Fruit fly (Drosophila melanogaster) whole organism, embryonic: ENCODE data around the gene CG3119.

Source experiments
- Awh ChIP-seq: fragments of 200-800 bp; sonication (Bioruptor generic); IDR thresholded peaks from 2 replicates; pipeline ENCODE4, ENCODE4 v1.3.6; 2022; ENCODE audit warnings: missing biosample characterization, missing genetic modification characterization
- BtbVII ChIP-seq: fragments of 200-800 bp; sonication (Bioruptor generic); optimal IDR thresholded peaks from 3 replicates; lab custom pipeline; 2017; ENCODE audit warnings: missing biosample characterization, mild to moderate bottlenecking, missing genetic modification characterization
- CG11456 ChIP-seq: fragments of 200-800 bp; sonication (Bioruptor generic); IDR thresholded peaks from 3 replicates; pipeline ENCODE4 v1.3.6; 2022; ENCODE audit warnings: missing biosample characterization, missing genetic modification characterization
- CG11504 ChIP-seq: fragments of 200-800 bp; sonication (Bioruptor generic); optimal IDR thresholded peaks from 3 replicates; lab custom pipeline; 2019; ENCODE audit warnings: missing biosample characterization, mild to moderate bottlenecking, missing genetic modification characterization, moderate library complexity
- CG11696 ChIP-seq: fragments of 200-800 bp; sonication (Bioruptor generic); IDR thresholded peaks from 2 replicates; pipeline ENCODE4 v1.3.6; 2022; ENCODE audit warnings: missing biosample characterization, missing genetic modification characterization
- CG12104 ChIP-seq: fragments of 200-800 bp; sonication (Bioruptor generic); optimal IDR thresholded peaks from 3 replicates; lab custom pipeline; 2016; ENCODE audit warnings: missing biosample characterization, missing genetic modification characterization
- CG14667 ChIP-seq: fragments of 200-800 bp; sonication (Bioruptor generic); IDR thresholded peaks from 2 replicates; pipeline ENCODE4 v1.3.6; 2022; ENCODE audit warnings: missing biosample characterization, missing genetic modification characterization
- CG14710 ChIP-seq: fragments of 200-800 bp; sonication (Bioruptor generic); optimal IDR thresholded peaks from 3 replicates; lab custom pipeline; 2019; ENCODE audit warnings: missing biosample characterization, mild to moderate bottlenecking, missing genetic modification characterization, moderate library complexity
- CG15269 ChIP-seq: fragments of 200-800 bp; sonication (Bioruptor generic); optimal IDR thresholded peaks from 2 replicates; lab custom pipeline; 2018; ENCODE audit warnings: missing biosample characterization, mild to moderate bottlenecking, missing genetic modification characterization, moderate library complexity
- CG1602 ChIP-seq: fragments of 200-800 bp; sonication (Bioruptor generic); optimal IDR thresholded peaks from 3 replicates; lab custom pipeline; 2016; ENCODE audit warnings: missing biosample characterization, missing genetic modification characterization
- CG30020 ChIP-seq: fragments of 200-800 bp; optimal IDR thresholded peaks from 2 replicates; lab custom pipeline; 2019; ENCODE audit warnings: missing biosample characterization, mild to moderate bottlenecking, missing genetic modification characterization, moderate library complexity
- CG31224 ChIP-seq: fragments of 200-800 bp; sonication (Bioruptor generic); IDR thresholded peaks from 2 replicates; pipeline ENCODE4 v1.3.6; 2022; ENCODE audit warnings: missing biosample characterization, missing genetic modification characterization
- CG31441 ChIP-seq: fragments of 200-800 bp; sonication (Bioruptor generic); IDR thresholded peaks from 2 replicates; pipeline ENCODE4 v1.3.6; 2022; ENCODE audit warnings: missing biosample characterization, missing genetic modification characterization
- CG4282 ChIP-seq: fragments of 200-800 bp; sonication (Bioruptor generic); optimal IDR thresholded peaks from 2 replicates; lab custom pipeline; 2016; ENCODE audit warnings: missing biosample characterization, missing genetic modification characterization
- CG4424 ChIP-seq: fragments of 200-800 bp; sonication (Bioruptor generic); optimal IDR thresholded peaks from 3 replicates; lab custom pipeline; 2016; ENCODE audit warnings: missing biosample characterization, missing genetic modification characterization
- CG4820 ChIP-seq: fragments of 200-800 bp; sonication (Bioruptor generic); optimal IDR thresholded peaks from 3 replicates; lab custom pipeline; 2016; ENCODE audit warnings: missing biosample characterization, missing genetic modification characterization
- CG6791 ChIP-seq: fragments of 200-800 bp; sonication (Bioruptor generic); IDR thresholded peaks from 3 replicates; pipeline ENCODE4 v1.3.6; 2022; ENCODE audit warnings: missing biosample characterization, missing genetic modification characterization; ENCODE audit not compliant: partially characterized antibody
- CG6813 ChIP-seq: fragments of 200-800 bp; sonication (Bioruptor generic); optimal IDR thresholded peaks from 2 replicates; lab custom pipeline; 2017; ENCODE audit warnings: missing biosample characterization, missing genetic modification characterization, mild to moderate bottlenecking, moderate library complexity, missing genetic modification reagents
- CG7987 ChIP-seq: fragments of 200-800 bp; sonication (Bioruptor generic); optimal IDR thresholded peaks from 2 replicates; lab custom pipeline; 2018; ENCODE audit warnings: missing biosample characterization, mild to moderate bottlenecking, missing genetic modification characterization, moderate library complexity
- CG9437 ChIP-seq: fragments of 200-800 bp; sonication (Bioruptor generic); optimal IDR thresholded peaks from 2 replicates; lab custom pipeline; 2018; ENCODE audit warnings: missing biosample characterization, mild to moderate bottlenecking, missing genetic modification characterization
- CG9932 ChIP-seq: fragments of 200-800 bp; sonication (Bioruptor generic); IDR thresholded peaks from 2 replicates; pipeline ENCODE4 v1.3.6; 2022; ENCODE audit warnings: missing biosample characterization, missing genetic modification characterization
- CHES-1-like ChIP-seq: fragments of 200-800 bp; sonication (Bioruptor generic); optimal IDR thresholded peaks from 2 replicates; lab custom pipeline; 2016; ENCODE audit warnings: missing biosample characterization, missing genetic modification characterization
- Dbx ChIP-seq: fragments of 200-800 bp; sonication (Bioruptor generic); IDR thresholded peaks from 3 replicates; pipeline ENCODE4 v1.3.6; 2022; ENCODE audit warnings: missing biosample characterization, missing genetic modification characterization
- E2f1 ChIP-seq: fragments of 200-800 bp; sonication (Bioruptor generic); IDR thresholded peaks from 2 replicates; pipeline ENCODE4 v1.3.6; 2022; ENCODE audit warnings: missing biosample characterization, missing genetic modification characterization
- Ets65A ChIP-seq: fragments of 200-800 bp; sonication (Bioruptor generic); peaks from one replicate; lab custom pipeline; 2016; ENCODE audit warnings: missing biosample characterization, missing genetic modification characterization
- Hsf ChIP-seq: fragments of 200-800 bp; sonication (Bioruptor generic); optimal IDR thresholded peaks from 3 replicates; lab custom pipeline; 2016; ENCODE audit warnings: missing biosample characterization, missing genetic modification characterization
- Jarid2 ChIP-seq: fragments of 200-800 bp; sonication (Bioruptor generic); optimal IDR thresholded peaks from 3 replicates; lab custom pipeline; 2017; ENCODE audit warnings: mild to moderate bottlenecking, missing biosample characterization, missing genetic modification reagents, missing genetic modification characterization
- Lpt ChIP-seq: fragments of >200 bp; optimal IDR thresholded peaks from 2 replicates; lab custom pipeline; 2018; ENCODE audit warnings: missing biosample characterization, missing genetic modification characterization
- NfI ChIP-seq: fragments of 200-800 bp; sonication (Bioruptor generic); optimal IDR thresholded peaks from 3 replicates; lab custom pipeline; 2018; ENCODE audit warnings: missing biosample characterization, mild to moderate bottlenecking, missing genetic modification characterization, moderate library complexity
- Oli ChIP-seq: fragments of 200-800 bp; sonication (Bioruptor generic); optimal IDR thresholded peaks from 2 replicates; lab custom pipeline; 2018; ENCODE audit warnings: missing biosample characterization, mild to moderate bottlenecking, missing genetic modification characterization, moderate library complexity
- Poxn ChIP-seq: fragments of 200-800 bp; sonication (Bioruptor generic); IDR thresholded peaks from 2 replicates; pipeline ENCODE4 v1.3.6; 2022; ENCODE audit warnings: missing biosample characterization, missing genetic modification characterization
- Sin3A ChIP-seq: fragments of >200 bp; optimal IDR thresholded peaks from 2 replicates; lab custom pipeline; 2018
- Sox100B ChIP-seq: fragments of 200-800 bp; sonication (Bioruptor generic); optimal IDR thresholded peaks from 3 replicates; lab custom pipeline; 2018; ENCODE audit warnings: missing biosample characterization, mild to moderate bottlenecking, missing genetic modification characterization
- Sox102F ChIP-seq: fragments of 200-800 bp; sonication (Bioruptor generic); optimal IDR thresholded peaks from 2 replicates; lab custom pipeline; 2018; ENCODE audit warnings: missing biosample characterization, mild to moderate bottlenecking, missing genetic modification characterization, moderate library complexity
- TFAM ChIP-seq: fragments of 200-800 bp; sonication (Bioruptor generic); optimal IDR thresholded peaks from 2 replicates; lab custom pipeline; 2017; ENCODE audit warnings: missing biosample characterization, missing genetic modification characterization, inconsistent platforms
- Xrp1 ChIP-seq: fragments of 200-800 bp; sonication (Bioruptor generic); IDR thresholded peaks from 2 replicates; pipeline ENCODE4 v1.3.6; 2022; ENCODE audit warnings: missing biosample characterization, missing genetic modification characterization
- YL-1 ChIP-seq: fragments of 200-800 bp; sonication (Bioruptor generic); optimal IDR thresholded peaks from 3 replicates; lab custom pipeline; 2017; ENCODE audit warnings: missing biosample characterization, mild to moderate bottlenecking, missing genetic modification characterization
- btn ChIP-seq: fragments of 200-800 bp; sonication (Bioruptor generic); optimal IDR thresholded peaks from 2 replicates; lab custom pipeline; 2016; ENCODE audit warnings: missing biosample characterization, missing genetic modification characterization
- cas ChIP-seq: fragments of 200-800 bp; sonication (Bioruptor generic); IDR thresholded peaks from 2 replicates; pipeline ENCODE4 v1.3.6; 2022; ENCODE audit warnings: missing biosample characterization, missing genetic modification characterization
- cwo ChIP-seq: fragments of 200-800 bp; sonication (Bioruptor generic); optimal IDR thresholded peaks from 3 replicates; lab custom pipeline; 2017; ENCODE audit warnings: missing biosample characterization, missing genetic modification characterization, mild to moderate bottlenecking, moderate library complexity, missing genetic modification reagents
- en ChIP-seq: fragments of 200-800 bp; sonication (Bioruptor generic); optimal IDR thresholded peaks from 2 replicates; lab custom pipeline; 2016; ENCODE audit warnings: missing biosample characterization, missing genetic modification characterization
- gsb-n ChIP-seq: fragments of 200-800 bp; sonication (Bioruptor generic); optimal IDR thresholded peaks from 3 replicates; lab custom pipeline; 2018; ENCODE audit warnings: missing biosample characterization, mild to moderate bottlenecking, missing genetic modification characterization
- jigr1 ChIP-seq: fragments of 200-800 bp; sonication (Bioruptor generic); IDR thresholded peaks from 3 replicates; pipeline ENCODE4 v1.3.6; 2022; ENCODE audit warnings: missing biosample characterization, missing genetic modification characterization
- mld ChIP-seq: fragments of 200-800 bp; sonication (Bioruptor generic); IDR thresholded peaks from 3 replicates; pipeline ENCODE4 v1.3.6; 2022; ENCODE audit warnings: missing biosample characterization, missing genetic modification characterization; ENCODE audit not compliant: partially characterized antibody
- otp ChIP-seq: fragments of 200-800 bp; sonication (Bioruptor generic); IDR thresholded peaks from 3 replicates; pipeline ENCODE4, ENCODE4 v1.3.6; 2022; ENCODE audit warnings: missing biosample characterization, missing genetic modification characterization
- pfk ChIP-seq: fragments of 200-800 bp; sonication (Bioruptor generic); optimal IDR thresholded peaks from 2 replicates; lab custom pipeline; 2018; ENCODE audit warnings: missing biosample characterization, mild to moderate bottlenecking, missing genetic modification characterization, moderate library complexity
- pum ChIP-seq: fragments of 200-800 bp; sonication (Bioruptor generic); optimal IDR thresholded peaks from 2 replicates; lab custom pipeline; 2016; ENCODE audit warnings: missing biosample characterization, missing genetic modification characterization
- run ChIP-seq: fragments of 200-800 bp; sonication (Bioruptor generic); optimal IDR thresholded peaks from 3 replicates; lab custom pipeline; 2018; ENCODE audit warnings: missing biosample characterization, mild to moderate bottlenecking, missing genetic modification characterization
- seq ChIP-seq: fragments of 200-800 bp; sonication (Bioruptor generic); IDR thresholded peaks from 2 replicates; pipeline ENCODE4 v1.3.6; 2022; ENCODE audit warnings: missing biosample characterization, missing genetic modification characterization
- tgo ChIP-seq: fragments of 200-800 bp; sonication (Bioruptor generic); IDR thresholded peaks from 3 replicates; pipeline ENCODE4 v1.3.6; 2022; ENCODE audit warnings: missing biosample characterization, missing genetic modification characterization
- trh ChIP-seq: fragments of 200-800 bp; sonication (Bioruptor generic); optimal IDR thresholded peaks from 2 replicates; lab custom pipeline; 2016; ENCODE audit warnings: missing biosample characterization, missing genetic modification characterization
- zf30C ChIP-seq: fragments of 200-800 bp; sonication (Bioruptor generic); optimal IDR thresholded peaks from 3 replicates; lab custom pipeline; 2018; ENCODE audit warnings: missing biosample characterization, mild to moderate bottlenecking, missing genetic modification characterization

Gene CG3119

DNA sequence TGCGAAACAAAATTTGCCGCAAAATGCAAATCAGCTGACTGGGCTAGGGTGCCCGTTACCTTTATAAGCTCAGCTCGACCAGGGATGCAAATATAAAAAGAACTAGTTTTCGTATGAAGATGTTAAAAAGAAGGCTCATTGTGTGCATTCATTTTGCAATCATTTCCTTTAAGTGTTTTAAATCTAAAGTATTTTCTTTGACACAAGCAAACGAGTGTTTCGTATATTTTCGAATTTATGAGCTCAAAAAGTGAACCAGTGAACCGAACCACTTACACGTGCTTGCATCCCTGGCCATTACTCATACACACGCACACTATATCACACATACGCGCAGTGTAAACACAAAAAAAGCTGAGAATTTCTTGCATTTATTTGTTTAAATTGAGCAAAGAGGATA, 40.6 kb upstream of the CG3119 start, which contains the start of the genes Prx6a and Sbat (continued):
- TF ChIP-seq CG31441 (GFP tag; lab: Robert Waterston, UW) (peak; percentile 34), mld (GFP tag; lab: Robert Waterston, UW) (no peak), cwo (GFP tag; lab: Kevin White, UChicago) (peak; percentile 30), Lpt (GFP tag; lab: Kevin White, UChicago) (no peak), TFAM (GFP tag; lab: Kevin White, UChicago) (no peak), CG14667 (GFP tag; lab: Robert Waterston, UW) (no peak), Poxn (GFP tag; lab: Robert Waterston, UW) (no peak), Jarid2 (no peak), en (GFP tag; lab: Kevin White, UChicago) (peak; percentile 45), CG9437 (GFP tag; lab: Kevin White, UChicago) (no peak), Sox100B (peak; percentile 50), Hsf (GFP tag; lab: Kevin White, UChicago) (peak; percentile 75), NfI (GFP tag; lab: Kevin White, UChicago) (peak; percentile 72), CG31224 (GFP tag; lab: Robert Waterston, UW) (peak; percentile 44; the same call in 1 of the 2 replicates), pfk (GFP tag; lab: Kevin White, UChicago) (peak; percentile 17), CG9932 (GFP tag; lab: Robert Waterston, UW) (peak; percentile 83), CG11504 (tag; lab: Kevin White, UChicago) (peak; percentile 69), CG1602 (GFP tag; lab: Kevin White, UChicago) (peak; percentile 47), btn (GFP tag; lab: Kevin White, UChicago) (no peak), otp (GFP tag; lab: Robert Waterston, UW) (no peak), CG11696 (GFP tag; lab: Robert Waterston, UW) (no peak), CG12104 (peak; percentile 45), CG15269 (tag; lab: Kevin White, UChicago) (peak; percentile 69), Xrp1 (peak; percentile 79), Dbx (peak; percentile 61; the same call in 2 of the 3 replicates), pum (GFP tag; lab: Kevin White, UChicago) (peak; percentile 77), tgo (peak; percentile 56; the same call in 2 of the 3 replicates), gsb-n (tag; lab: Kevin White, UChicago) (peak; percentile 57), CG4424 (GFP tag; lab: Kevin White, UChicago) (peak; percentile 37), Oli (tag; lab: Kevin White, UChicago) (peak; percentile 52), Sin3A (peak; percentile 92), CG4820 (GFP tag; lab: Kevin White, UChicago) (peak; percentile 64), Sox102F (peak; percentile 53), CG6791 (GFP tag; lab: Robert Waterston, UW) (no peak), CG14710 (tag; lab: Kevin White, UChicago) (peak; percentile 80), E2f1 (peak; percentile 50), run (tag; lab: Kevin White, UChicago) (peak; percentile 46), Ets65A (peak; percentile 96), CG6813 (GFP tag; lab: Kevin White, UChicago) (peak; percentile 25), trh (peak; percentile 66), CHES-1-like (GFP tag; lab: Kevin White, UChicago) (peak; percentile 83), CG4282 (GFP tag; lab: Kevin White, UChicago) (peak; percentile 36), cas (GFP tag; lab: Robert Waterston, UW) (0 out of 2 replicates have a peak, but pooled peaks have one; percentile 20), CG7987 (peak; percentile 39), BtbVII (GFP tag; lab: Kevin White, UChicago) (no peak), jigr1 (no peak), zf30C (GFP tag; lab: Kevin White, UChicago) (no peak), seq (GFP tag; lab: Robert Waterston, UW) (no peak), YL-1 (no peak), CG30020 (peak; percentile 59), Awh (GFP tag; lab: Robert Waterston, UW) (no peak), CG11456 (GFP tag; lab: Robert Waterston, UW) (0 out of 3 replicates have a peak, but pooled peaks have one; percentile 65)
